Fruit fly (Drosophila melanogaster): Measurements from ENCODE around the gene RpS10b.

RpS10b gene

DNA sequence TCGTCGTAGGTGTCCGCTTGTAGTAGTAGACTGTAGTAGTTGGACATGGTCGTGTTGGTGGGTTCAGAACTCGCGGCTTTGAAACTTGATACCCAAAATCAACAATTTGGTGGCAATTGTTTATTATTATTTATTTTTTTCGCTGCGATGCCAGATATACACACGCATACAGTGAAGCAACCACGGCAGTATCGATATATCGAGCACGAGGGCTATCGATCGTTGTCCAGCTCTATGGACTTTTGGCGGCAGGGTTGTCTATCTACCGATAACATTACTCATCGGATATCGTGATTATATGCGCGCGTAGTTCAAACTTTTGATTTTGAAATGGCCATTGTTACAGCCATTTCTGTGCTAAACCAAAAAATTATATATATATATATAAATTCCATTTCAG lies 3.8 kb downstream of the RpS10b start, which contains the start of gene CG14220 (continued):
- no peak for TF ChIP-seq CG7271 (tag; optimal IDR thresholded peaks at IDR 0.05)
- no peak for TF ChIP-seq Poxn (GFP tag; IDR thresholded peaks at IDR 0.05)
- TF ChIP-seq bbx (GFP tag; IDR thresholded peaks at IDR 0.05; ENCODE audit: partially characterized antibody), result peak; percentile 97
- TF ChIP-seq CG7839 (tag; optimal IDR thresholded peaks at IDR 0.05), result no peak
- no peak for TF ChIP-seq bowl (GFP tag; IDR thresholded peaks at IDR 0.05)
- no peak for TF ChIP-seq CG3407 (GFP tag; optimal IDR thresholded peaks at IDR 0.05)
- TF ChIP-seq Nf-YA (GFP tag; IDR thresholded peaks at IDR 0.05), result no peak
- peak; percentile 37 for TF ChIP-seq B-H2 (GFP tag; optimal IDR thresholded peaks at IDR 0.05)
- TF ChIP-seq CG34376 (GFP tag; optimal IDR thresholded peaks at IDR 0.05), result peak; percentile 51
- TF ChIP-seq vvl (GFP tag; IDR thresholded peaks at IDR 0.05), result no peak
- TF ChIP-seq CG4424 (GFP tag; optimal IDR thresholded peaks at IDR 0.05), result no peak
- TF ChIP-seq cg (GFP tag; optimal IDR thresholded peaks at IDR 0.05), result peak; percentile 60
- no peak for TF ChIP-seq da (GFP tag; optimal IDR thresholded peaks at IDR 0.05)
- TF ChIP-seq Ptx1 (GFP tag; IDR thresholded peaks at IDR 0.05), result no peak
- TF ChIP-seq CG18599 (GFP tag; optimal IDR thresholded peaks at IDR 0.05), result no peak
- TF ChIP-seq gce (GFP tag; IDR thresholded peaks at IDR 0.05), result no peak
- peak; percentile 2 for TF ChIP-seq CG15601 (tag; optimal IDR thresholded peaks at IDR 0.05)
- peak; percentile 87 for TF ChIP-seq Med (GFP tag)
- TF ChIP-seq Doc2 (GFP tag; IDR thresholded peaks at IDR 0.05), result no peak
- no peak for TF ChIP-seq CG17612 (GFP tag; IDR thresholded peaks at IDR 0.05)
- peak; percentile 25 for TF ChIP-seq Mad (GFP tag; optimal IDR thresholded peaks at IDR 0.05)
- TF ChIP-seq CG42726 (GFP tag; IDR thresholded peaks at IDR 0.05; ENCODE audit: partially characterized antibody), result peak; percentile 90
- no peak for TF ChIP-seq Mrtf (GFP tag; IDR thresholded peaks at IDR 0.05)
- TF ChIP-seq CG16863 (GFP tag; optimal IDR thresholded peaks at IDR 0.05), result no peak
- no peak for TF ChIP-seq abd-A (tag; optimal IDR thresholded peaks at IDR 0.05)
- TF ChIP-seq CG9437 (GFP tag; optimal IDR thresholded peaks at IDR 0.05), result no peak
- TF ChIP-seq seq (GFP tag; IDR thresholded peaks at IDR 0.05), result no peak
- no peak for TF ChIP-seq zen (tag; optimal IDR thresholded peaks at IDR 0.05)
- TF ChIP-seq az2 (GFP tag; optimal IDR thresholded peaks at IDR 0.05), result no peak
- no peak for TF ChIP-seq cwo (GFP tag; optimal IDR thresholded peaks at IDR 0.05)
- TF ChIP-seq CG9727 (GFP tag; optimal IDR thresholded peaks at IDR 0.05), result no peak
- no peak for TF ChIP-seq prd (optimal IDR thresholded peaks at IDR 0.05)
- no peak for TF ChIP-seq prd (GFP tag; IDR thresholded peaks at IDR 0.05)
- TF ChIP-seq dm (GFP tag; optimal IDR thresholded peaks at IDR 0.05), result peak; percentile 4
- TF ChIP-seq Lpt (GFP tag; optimal IDR thresholded peaks at IDR 0.05), result no peak
- TF ChIP-seq lola (GFP tag; optimal IDR thresholded peaks at IDR 0.05), result no peak
- TF ChIP-seq lilli (GFP tag; optimal IDR thresholded peaks at IDR 0.05), result peak; percentile 17
- TF ChIP-seq toy (GFP tag; IDR thresholded peaks at IDR 0.05), result no peak
- peak; percentile 5 for TF ChIP-seq CG17385 (GFP tag; optimal IDR thresholded peaks at IDR 0.05)
- TF ChIP-seq shn (GFP tag; optimal IDR thresholded peaks at IDR 0.05), result no peak
- no peak for TF ChIP-seq bsh (GFP tag; optimal IDR thresholded peaks at IDR 0.05)
- TF ChIP-seq Sox102F (GFP tag; optimal IDR thresholded peaks at IDR 0.05), result no peak
- no peak for TF ChIP-seq CG12942 (GFP tag; optimal IDR thresholded peaks at IDR 0.05)
- TF ChIP-seq HmgD (GFP tag; optimal IDR thresholded peaks at IDR 0.05), result no peak
- TF ChIP-seq repo (GFP tag; optimal IDR thresholded peaks at IDR 0.05), result no peak
- no peak for TF ChIP-seq CG5180 (GFP tag; optimal IDR thresholded peaks at IDR 0.05)
- TF ChIP-seq sens-2 (GFP tag; IDR thresholded peaks at IDR 0.05), result no peak
- no peak for TF ChIP-seq CG5953 (GFP tag; IDR thresholded peaks at IDR 0.05)
- TF ChIP-seq CG16815 (GFP tag; optimal IDR thresholded peaks at IDR 0.05), result no peak
- TF ChIP-seq CG31224 (GFP tag; IDR thresholded peaks at IDR 0.05), result no peak
- TF ChIP-seq CG11695 (GFP tag; IDR thresholded peaks at IDR 0.05), result no peak
- TF ChIP-seq CG14014 (GFP tag; IDR thresholded peaks at IDR 0.05), result no peak

Data from whole organism, embryonic.